Worm (Caenorhabditis elegans) whole organism, L1 larva: ENCODE data around the gene C49A9.1.

Experiments used
- C16A3.4 ChIP-seq: fragments of 150-350 bp; optimal IDR thresholded peaks from 2 replicates; lab custom pipeline; 2014; ENCODE audit warnings: missing biosample characterization, missing genetic modification characterization
- alr-1 ChIP-seq: fragments of 200-800 bp; sonication (Bioruptor generic); optimal IDR thresholded peaks from 2 replicates; lab custom pipeline; 2018; ENCODE audit warnings: borderline replicate concordance, mild to moderate bottlenecking, missing genetic modification characterization, missing compliant biosample characterization
- aly-2 ChIP-seq: fragments of 150-350 bp; optimal IDR thresholded peaks from 2 replicates; lab custom pipeline; 2014; ENCODE audit warnings: missing biosample characterization, missing genetic modification characterization
- ama-1 ChIP-seq: fragments of 150-350 bp; optimal IDR thresholded peaks from 2 replicates; lab custom pipeline; 2014
- blmp-1 ChIP-seq: fragments of 150-350 bp; optimal IDR thresholded peaks from 2 replicates; lab custom pipeline; 2014; ENCODE audit warnings: missing biosample characterization, missing genetic modification characterization
- ceh-82 ChIP-seq, 3 experiments: fragments of 150-350 bp in 1 of 3; sonication (generic microtip) in 2 of 3; optimal IDR thresholded peaks; 2 replicates each; lab custom pipeline; 2014 to 2017; ENCODE audit warnings: missing biosample characterization in 3 of 3, missing genetic modification characterization in 3 of 3
- ceh-90 ChIP-seq: sonication (generic microtip); optimal IDR thresholded peaks from 2 replicates; lab custom pipeline; 2016; ENCODE audit warnings: missing genetic modification characterization, missing compliant biosample characterization
- ces-1 ChIP-seq: fragments of 150-350 bp; optimal IDR thresholded peaks from 2 replicates; lab custom pipeline; 2014; ENCODE audit warnings: missing biosample characterization, missing genetic modification reagents, missing genetic modification characterization
- dpl-1 ChIP-seq, 3 experiments: fragments of 150-350 bp in 2 of 3; sonication (generic microtip) in 1 of 3; optimal IDR thresholded peaks; 2 replicates each; lab custom pipeline; 2014 to 2017; ENCODE audit warnings: missing biosample characterization in 3 of 3, missing genetic modification characterization in 3 of 3, missing genetic modification reagents in 3 of 3
- dsc-1 ChIP-seq: sonication (generic microtip); optimal IDR thresholded peaks from 2 replicates; lab custom pipeline; 2016; ENCODE audit warnings: mild to moderate bottlenecking, missing genetic modification characterization, missing compliant biosample characterization
- efl-1 ChIP-seq, 4 experiments: fragments of 150-350 bp; optimal IDR thresholded peaks in 3 of 4; peaks in 1 of 4; 1 replicate in 1 of 4; 2 replicates in 3 of 4; lab custom pipeline; 2014; ENCODE audit warnings: missing biosample characterization in 2 of 4, missing genetic modification characterization in 2 of 4, missing genetic modification reagents in 2 of 4
- egl-13 ChIP-seq: sonication (generic microtip); optimal IDR thresholded peaks from 2 replicates; lab custom pipeline; 2016; ENCODE audit warnings: missing genotype, missing genetic modification reagents, missing genetic modification characterization, missing compliant biosample characterization
- elt-2 ChIP-seq: sonication (generic microtip); optimal IDR thresholded peaks from 2 replicates; lab custom pipeline; 2016; ENCODE audit warnings: missing genetic modification characterization, mild to moderate bottlenecking, inconsistent platforms, missing compliant biosample characterization, missing genetic modification reagents
- ets-5 ChIP-seq: fragments of 200-800 bp; sonication (Bioruptor generic); IDR thresholded peaks from 2 replicates; pipeline ENCODE4 v1.3.6; 2022; ENCODE audit warnings: missing genetic modification characterization, missing compliant biosample characterization
- fkh-4 ChIP-seq: sonication (generic microtip); optimal IDR thresholded peaks from 2 replicates; lab custom pipeline; 2016; ENCODE audit warnings: missing compliant biosample characterization, missing genetic modification characterization, borderline replicate concordance
- hlh-17 ChIP-seq: fragments of 200-800 bp; sonication (Bioruptor generic); optimal IDR thresholded peaks from 2 replicates; lab custom pipeline; 2018; ENCODE audit warnings: missing genetic modification characterization, mild to moderate bottlenecking, missing compliant biosample characterization, moderate library complexity, borderline replicate concordance
- hlh-4 ChIP-seq: sonication (generic microtip); optimal IDR thresholded peaks from 2 replicates; lab custom pipeline; 2016; ENCODE audit warnings: mild to moderate bottlenecking, missing genetic modification characterization, missing compliant biosample characterization
- hpl-2 ChIP-seq: fragments of 150-350 bp; optimal IDR thresholded peaks from 2 replicates; lab custom pipeline; 2014; ENCODE audit warnings: missing biosample characterization, missing genetic modification reagents, missing genetic modification characterization
- jun-1 ChIP-seq: fragments of 150-350 bp; optimal IDR thresholded peaks from 2 replicates; lab custom pipeline; 2014; ENCODE audit warnings: missing biosample characterization, missing genetic modification reagents, missing genetic modification characterization
- lin-13 ChIP-seq: fragments of 150-350 bp; optimal IDR thresholded peaks from 2 replicates; lab custom pipeline; 2014; ENCODE audit warnings: missing biosample characterization, missing genetic modification reagents, missing genetic modification characterization
- lin-15B ChIP-seq: fragments of 150-350 bp; sonication (generic microtip); optimal IDR thresholded peaks from 3 replicates; lab custom pipeline; 2014; ENCODE audit warnings: missing biosample characterization, missing genetic modification characterization
- lin-35 ChIP-seq, 2 experiments: fragments of 150-350 bp; optimal IDR thresholded peaks; 2 replicates each; lab custom pipeline; 2014; ENCODE audit warnings: missing biosample characterization in 2 of 2, missing genetic modification characterization in 2 of 2, missing genetic modification reagents in 2 of 2
- lin-39 ChIP-seq: fragments of 150-350 bp; optimal IDR thresholded peaks from 2 replicates; lab custom pipeline; 2014; ENCODE audit warnings: missing biosample characterization, missing genetic modification reagents, missing genetic modification characterization
- lsy-2 ChIP-seq, 2 experiments: fragments of 150-350 bp; optimal IDR thresholded peaks; 2 replicates each; lab custom pipeline; 2014; ENCODE audit warnings: missing biosample characterization in 2 of 2, missing genetic modification characterization in 2 of 2
- mef-2 ChIP-seq: fragments of 150-350 bp; optimal IDR thresholded peaks from 2 replicates; lab custom pipeline; 2014; ENCODE audit warnings: missing biosample characterization, missing genetic modification characterization
- nhr-11 ChIP-seq: fragments of 150-350 bp; optimal IDR thresholded peaks from 2 replicates; lab custom pipeline; 2014; ENCODE audit warnings: missing biosample characterization, missing genetic modification characterization
- nhr-12 ChIP-seq: sonication (generic microtip); optimal IDR thresholded peaks from 2 replicates; lab custom pipeline; 2017; ENCODE audit warnings: missing biosample characterization, missing genetic modification characterization
- nhr-47 ChIP-seq: sonication (generic microtip); optimal IDR thresholded peaks from 2 replicates; lab custom pipeline; 2016; ENCODE audit warnings: mild to moderate bottlenecking, missing genetic modification characterization, moderate library complexity, missing compliant biosample characterization
- nhr-76 ChIP-seq: sonication (generic microtip); optimal IDR thresholded peaks from 2 replicates; lab custom pipeline; 2017; ENCODE audit warnings: missing biosample characterization, missing genetic modification characterization
- nhr-84 ChIP-seq: sonication (generic microtip); optimal IDR thresholded peaks from 2 replicates; lab custom pipeline; 2017; ENCODE audit warnings: missing biosample characterization, missing genetic modification characterization
- pqm-1 ChIP-seq: sonication (generic microtip); optimal IDR thresholded peaks from 3 replicates; lab custom pipeline; 2017; ENCODE audit warnings: missing biosample characterization, missing genetic modification characterization
- rnt-1 ChIP-seq: sonication (generic microtip); optimal IDR thresholded peaks from 2 replicates; lab custom pipeline; 2016; ENCODE audit warnings: mild to moderate bottlenecking, missing genetic modification characterization, moderate library complexity, missing compliant biosample characterization
- sox-4 ChIP-seq: sonication (generic microtip); optimal IDR thresholded peaks from 2 replicates; lab custom pipeline; 2016; ENCODE audit warnings: missing genetic modification characterization, missing compliant biosample characterization
- sptf-1 ChIP-seq: fragments of 150-350 bp; optimal IDR thresholded peaks from 2 replicates; lab custom pipeline; 2014; ENCODE audit warnings: missing biosample characterization, missing genetic modification characterization
- unc-130 ChIP-seq: fragments of 150-350 bp; optimal IDR thresholded peaks from 2 replicates; lab custom pipeline; 2017; ENCODE audit warnings: missing biosample characterization, missing genetic modification characterization, inconsistent platforms
- unc-30 ChIP-seq: sonication (generic microtip); optimal IDR thresholded peaks from 2 replicates; lab custom pipeline; 2017; ENCODE audit warnings: missing biosample characterization, missing genetic modification characterization
- unc-62 ChIP-seq: fragments of 150-350 bp; optimal IDR thresholded peaks from 2 replicates; lab custom pipeline; 2014; ENCODE audit warnings: missing biosample characterization, missing genetic modification reagents, missing genetic modification characterization
- unc-86 ChIP-seq: sonication (generic microtip); optimal IDR thresholded peaks from 2 replicates; lab custom pipeline; 2016; ENCODE audit warnings: missing genetic modification characterization, missing compliant biosample characterization
- xbp-1 ChIP-seq: sonication (generic microtip); optimal IDR thresholded peaks from 2 replicates; lab custom pipeline; 2016; ENCODE audit warnings: missing genetic modification characterization, missing compliant biosample characterization

Gene C49A9.1

DNA sequence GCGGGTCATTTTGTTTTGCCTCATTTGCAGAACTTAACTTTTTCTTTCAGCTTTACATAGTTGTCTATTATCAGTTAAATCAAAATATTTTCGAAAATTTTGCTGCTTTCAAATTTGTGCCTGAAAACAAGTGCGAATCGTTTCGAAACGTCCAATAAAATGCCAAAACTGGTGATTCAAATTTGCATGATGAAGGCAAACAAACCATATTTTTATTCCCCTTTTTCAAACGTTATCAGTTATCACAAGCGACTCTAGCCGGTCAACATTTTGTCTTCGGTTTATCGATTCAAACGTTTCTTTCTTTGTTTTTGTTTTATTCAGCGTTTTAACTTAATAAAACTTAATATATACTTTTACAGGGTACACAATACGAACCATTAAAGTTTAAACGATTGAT lies 17.4 kb upstream of the C49A9.1 start, which contains the start of the genes ugt-24 and C49A9.6:
Gene ugt-24, minus strand, starts transcription at position 147 of the 400 bp plus-strand sequence.
Gene C49A9.6, plus strand, starts transcription at position 363 of the 400 bp plus-strand sequence.
- TF ChIP-seq lin-35 (GFP tag; optimal IDR thresholded peaks at IDR 0.05; lab: Kevin White, UChicago): peak in 1 of 2 experiments; percentile 21
- peak; percentile 17 for TF ChIP-seq elt-2
- no peak for TF ChIP-seq aly-2 (tag; lab: Kevin White, UChicago)
- no peak for TF ChIP-seq dsc-1 (tag; lab: Kevin White, UChicago)
- no peak for TF ChIP-seq blmp-1 (tag; lab: Kevin White, UChicago)
- TF ChIP-seq unc-30 (tag; lab: Kevin White, UChicago): no peak
- TF ChIP-seq, all 84 proteins: peak for 2

DNA sequence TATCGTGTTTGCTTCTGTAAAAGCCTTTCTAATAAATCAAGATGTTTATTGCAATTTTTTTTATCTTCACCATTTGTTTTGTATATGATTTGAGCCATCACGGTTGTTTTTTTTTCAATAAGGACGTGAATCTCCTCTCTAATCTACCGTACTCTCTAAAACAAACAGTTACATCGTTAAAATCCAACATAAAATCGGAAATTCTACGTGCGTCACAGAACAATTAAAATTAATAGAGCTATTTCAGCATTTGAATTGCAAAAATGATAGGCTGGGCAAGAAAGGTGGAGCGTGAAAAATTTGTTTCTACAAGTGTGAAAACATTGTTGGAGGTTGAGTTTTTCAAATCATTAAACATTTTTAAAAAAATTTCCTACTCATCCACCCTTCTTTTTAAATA lies 14.6 kb upstream of the C49A9.1 start, which contains the start of gene C49A9.5:
Gene C49A9.5, plus strand, starts transcription at position 271 of the 400 bp plus-strand sequence.
- no peak for TF ChIP-seq ama-1 (lab: Kevin White, UChicago)
- TF ChIP-seq rnt-1 (tag; lab: Kevin White, UChicago): no peak
- TF ChIP-seq jun-1: no peak
- no peak for TF ChIP-seq unc-130
- no peak for TF ChIP-seq lin-35 (GFP tag; optimal IDR thresholded peaks at IDR 0.05; lab: Kevin White, UChicago)
- no peak for TF ChIP-seq egl-13 (tag; lab: Kevin White, UChicago)
- no peak for TF ChIP-seq ceh-82 (tag; optimal IDR thresholded peaks at IDR 0.05; lab: Kevin White, UChicago)
- no peak for TF ChIP-seq hlh-4 (tag; lab: Kevin White, UChicago)
- TF ChIP-seq C16A3.4 (tag; lab: Kevin White, UChicago): no peak
- TF ChIP-seq nhr-12 (tag; lab: Kevin White, UChicago): no peak
- no peak for TF ChIP-seq hpl-2 (GFP tag; lab: Kevin White, UChicago)
- TF ChIP-seq lin-39 (tag; lab: Kevin White, UChicago): no peak
- no peak for TF ChIP-seq lsy-2 (tag; optimal IDR thresholded peaks at IDR 0.05; lab: Kevin White, UChicago)
- no peak for TF ChIP-seq lin-15B (tag; lab: Kevin White, UChicago)
- no peak for TF ChIP-seq unc-86 (tag; lab: Kevin White, UChicago)
- no peak for TF ChIP-seq unc-62 (GFP tag; lab: Kevin White, UChicago)
- no peak for TF ChIP-seq alr-1 (tag; lab: Kevin White, UChicago)
- TF ChIP-seq, all 84 proteins: peak for 0

DNA sequence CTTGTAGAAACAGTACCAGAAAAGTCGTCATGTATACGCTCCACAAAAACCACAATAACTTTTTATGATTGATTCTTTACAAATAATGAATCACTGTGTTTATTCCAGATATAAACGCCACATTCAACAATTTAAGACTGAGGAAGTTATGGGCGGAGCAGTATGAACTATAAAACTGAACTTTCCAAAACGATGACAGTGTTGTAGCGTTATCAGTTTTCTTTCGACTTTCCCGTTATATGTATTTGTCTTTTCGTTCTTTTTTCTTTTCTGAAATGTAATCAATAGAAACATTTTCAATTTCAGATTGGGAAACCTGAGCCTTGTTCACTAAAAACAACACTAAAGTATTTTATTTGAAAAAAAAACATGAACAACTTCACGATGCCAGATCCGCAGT lies 10.9 kb upstream of the C49A9.1 start, which contains the start of gene C49A9.9:
Gene C49A9.9, plus strand, starts transcription at position 307 of the 400 bp plus-strand sequence.
- TF ChIP-seq nhr-76 (tag; lab: Kevin White, UChicago): no peak
- no peak for TF ChIP-seq jun-1
- TF ChIP-seq nhr-11: no peak
- TF ChIP-seq ceh-90: no peak
- TF ChIP-seq xbp-1 (tag; lab: Kevin White, UChicago): no peak
- no peak for TF ChIP-seq efl-1 (optimal IDR thresholded peaks at IDR 0.05; lab: Kevin White, UChicago)
- TF ChIP-seq efl-1 (GFP tag; optimal IDR thresholded peaks at IDR 0.05 in 1 of 2; lab: Kevin White, UChicago): no peak

DNA sequence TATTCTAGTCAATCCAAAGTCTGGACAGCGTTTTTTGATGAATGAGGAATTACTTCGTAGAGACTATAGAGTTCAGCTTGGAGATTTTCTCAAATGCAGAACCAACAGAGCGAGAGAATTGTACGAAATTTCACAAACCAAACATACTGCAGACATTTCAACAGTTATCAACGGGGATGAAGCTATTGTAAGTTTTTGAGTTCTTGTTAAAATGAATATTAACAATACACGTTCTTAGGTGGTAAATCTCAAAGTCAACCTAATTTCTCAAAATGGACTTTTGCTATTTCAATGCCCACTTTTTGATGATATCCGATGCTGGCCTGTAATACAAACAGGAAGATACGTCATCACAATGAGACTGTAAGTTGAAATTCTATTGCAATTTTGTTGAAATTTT lies 10.5 kb upstream of the C49A9.1 start:
- TF ChIP-seq lin-13 (GFP tag; lab: Kevin White, UChicago): no peak
- TF ChIP-seq pqm-1: no peak
- TF ChIP-seq ets-5 (GFP tag; lab: Robert Waterston, UW): no peak
- no peak for TF ChIP-seq ces-1
- TF ChIP-seq unc-86 (tag; lab: Kevin White, UChicago): no peak
- no peak for TF ChIP-seq sox-4 (tag; lab: Kevin White, UChicago)
- no peak for TF ChIP-seq dpl-1 (GFP tag; optimal IDR thresholded peaks at IDR 0.05; lab: Kevin White, UChicago)
- TF ChIP-seq elt-2: no peak
- TF ChIP-seq hlh-17 (GFP tag; lab: Kevin White, UChicago): no peak
- TF ChIP-seq mef-2 (tag; lab: Kevin White, UChicago): no peak
- no peak for TF ChIP-seq sptf-1
- no peak for TF ChIP-seq fkh-4
- no peak for TF ChIP-seq nhr-84 (tag; lab: Kevin White, UChicago)
- no peak for TF ChIP-seq nhr-47
